Worm (Caenorhabditis elegans) whole organism, young adult: ENCODE data around the gene F57C12.6.

Experiments used
- B0261.1 ChIP-seq: sonication (generic microtip); optimal IDR thresholded peaks from 2 replicates; lab custom pipeline; 2016; ENCODE audit warnings: mild to moderate bottlenecking, missing genetic modification characterization, moderate library complexity, missing compliant biosample characterization
- C06A6.2 ChIP-seq: fragments of 200-800 bp; sonication (Bioruptor generic); conservative IDR thresholded peaks from 2 replicates; pipeline ENCODE4 v1.3.6; 2022; ENCODE audit warnings: missing genetic modification characterization, missing compliant biosample characterization
- F57C9.4 ChIP-seq: sonication (generic microtip); optimal IDR thresholded peaks from 2 replicates; lab custom pipeline; 2017; ENCODE audit warnings: mild to moderate bottlenecking, missing genetic modification characterization, missing compliant biosample characterization
- athp-1 ChIP-seq: sonication (generic microtip); optimal IDR thresholded peaks from 2 replicates; lab custom pipeline; 2017; ENCODE audit warnings: mild to moderate bottlenecking, missing genetic modification characterization, missing compliant biosample characterization
- hmg-20 ChIP-seq: fragments of 200-800 bp; sonication (Bioruptor generic); IDR thresholded peaks from 2 replicates; pipeline ENCODE4 v1.3.6; 2022; ENCODE audit warnings: missing genetic modification reagents, missing genetic modification characterization, missing compliant biosample characterization
- mes-4 ChIP-seq: sonication (generic microtip); optimal IDR thresholded peaks from 2 replicates; lab custom pipeline; 2016; ENCODE audit warnings: missing genotype, missing genetic modification characterization, missing compliant biosample characterization
- snpc-4 ChIP-seq, 5 experiments: fragments of 150-350 bp in 1 of 5; sonication (generic microtip) in 4 of 5; optimal IDR thresholded peaks; 2 replicates each; lab custom pipeline; 2014 to 2018; ENCODE audit warnings: missing genetic modification characterization in 5 of 5, missing biosample characterization in 3 of 5, antibody characterized with exemption in 2 of 5, mild to moderate bottlenecking in 2 of 5, missing compliant biosample characterization in 2 of 5, missing genotype in 2 of 5, moderate library complexity in 2 of 5, missing genetic modification reagents in 1 of 5
- zfh-2 ChIP-seq: fragments of 200-800 bp; sonication (Bioruptor generic); conservative IDR thresholded peaks from 2 replicates; pipeline ENCODE4 v1.3.6; 2022; ENCODE audit warnings: missing genetic modification reagents, missing genetic modification characterization, missing compliant biosample characterization

DNA sequence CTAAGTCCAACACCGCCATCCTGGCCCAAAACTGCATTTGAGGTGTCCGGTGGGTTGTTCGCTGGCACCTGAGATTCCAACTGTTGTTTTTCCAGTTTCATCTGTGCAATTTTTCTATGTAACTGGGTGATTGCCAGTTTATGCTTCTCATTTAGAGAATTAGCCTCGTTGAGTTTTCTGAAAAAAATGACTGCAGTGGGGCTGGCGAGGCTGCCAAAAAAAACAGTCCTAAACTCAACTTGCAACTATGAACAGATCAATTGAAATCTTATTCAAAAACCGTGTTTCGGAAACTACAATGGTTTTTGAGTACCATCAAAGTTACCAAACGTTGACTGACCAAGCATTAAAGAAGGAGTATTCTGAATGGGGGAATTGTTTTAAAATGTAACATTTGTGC is at the start of gene F57C12.6:
- no peak for TF ChIP-seq hmg-20 (GFP tag; lab: Robert Waterston, UW)
- no peak for TF ChIP-seq snpc-4 (GFP tag; optimal IDR thresholded peaks at IDR 0.05; lab: Kevin White, UChicago)
- TF ChIP-seq snpc-4 (tag; optimal IDR thresholded peaks at IDR 0.05; lab: Kevin White, UChicago) = no peak
- TF ChIP-seq C06A6.2 (GFP tag; lab: Robert Waterston, UW) = no peak
- TF ChIP-seq B0261.1 (tag; lab: Kevin White, UChicago) = no peak
- no peak for TF ChIP-seq F57C9.4 (tag; lab: Kevin White, UChicago)
- no peak for TF ChIP-seq mes-4 (tag; lab: Kevin White, UChicago)
- TF ChIP-seq athp-1 (tag; lab: Kevin White, UChicago) = no peak
- no peak for TF ChIP-seq zfh-2 (GFP tag; lab: Robert Waterston, UW)
